Worm (Caenorhabditis elegans) whole organism, L4 larva: ENCODE results near the gene srz-97.

ENCODE experiments used
- R02D3.7 ChIP-seq: fragments of 150-350 bp; sonication (generic microtip); optimal IDR thresholded peaks from 3 replicates; lab custom pipeline; 2014; ENCODE audit warnings: missing biosample characterization, missing genetic modification characterization
- T26A8.4 ChIP-seq: fragments of 200-800 bp; sonication (Bioruptor generic); IDR thresholded peaks from 2 replicates; pipeline ENCODE4 v1.3.6; 2022; ENCODE audit warnings: missing genetic modification characterization, missing compliant biosample characterization
- Y105C5A.15 ChIP-seq: fragments of 200-800 bp; sonication (Bioruptor generic); IDR thresholded peaks from 2 replicates; pipeline ENCODE4 v1.3.6; 2022; ENCODE audit warnings: missing genetic modification characterization, missing compliant biosample characterization
- ZK337.2 ChIP-seq: fragments of 200-800 bp; sonication (Bioruptor generic); IDR thresholded peaks from 2 replicates; pipeline ENCODE4 v1.3.6; 2022; ENCODE audit warnings: missing genetic modification reagents, missing genetic modification characterization, missing compliant biosample characterization
- aha-1 ChIP-seq: fragments of 150-350 bp; peaks from one replicate; lab custom pipeline; 2014; ENCODE audit warnings: missing biosample characterization, missing genetic modification characterization
- aly-2 ChIP-seq: sonication (generic microtip); optimal IDR thresholded peaks from 2 replicates; lab custom pipeline; 2018; ENCODE audit warnings: missing biosample characterization, missing genetic modification characterization
- ama-1 ChIP-seq: fragments of 150-350 bp; optimal IDR thresholded peaks from 2 replicates; lab custom pipeline; 2014; ENCODE audit warnings: inconsistent platforms, mixed read lengths
- ceh-28 ChIP-seq: fragments of 150-350 bp; optimal IDR thresholded peaks from 2 replicates; lab custom pipeline; 2014; ENCODE audit warnings: missing biosample characterization, missing genetic modification reagents, missing genetic modification characterization
- ceh-32 ChIP-seq: sonication (generic microtip); optimal IDR thresholded peaks from 2 replicates; lab custom pipeline; 2016; ENCODE audit warnings: mild to moderate bottlenecking, missing genetic modification characterization, missing compliant biosample characterization; ENCODE audit not compliant: poor library complexity
- daf-16 ChIP-seq, 3 experiments: sonication (generic microtip); optimal IDR thresholded peaks; 2 replicates each; lab custom pipeline; 2016 to 2017; ENCODE audit warnings: missing genetic modification characterization in 3 of 3, missing genetic modification reagents in 3 of 3, mild to moderate bottlenecking in 2 of 3, missing compliant biosample characterization in 2 of 3, missing biosample characterization in 1 of 3, moderate library complexity in 1 of 3
- daf-8 ChIP-seq: fragments of 200-800 bp; sonication (Bioruptor generic); IDR thresholded peaks from 2 replicates; pipeline ENCODE4 v1.3.6; 2022; ENCODE audit warnings: missing genetic modification characterization, missing compliant biosample characterization
- egl-27 ChIP-seq: sonication (generic microtip); optimal IDR thresholded peaks from 3 replicates; lab custom pipeline; 2017; ENCODE audit warnings: missing biosample characterization, missing genetic modification reagents, missing genetic modification characterization
- egl-43 ChIP-seq: fragments of 200-800 bp; sonication (Bioruptor generic); IDR thresholded peaks from 2 replicates; pipeline ENCODE4 v1.3.6; 2022; ENCODE audit warnings: missing genetic modification reagents, missing genetic modification characterization, missing compliant biosample characterization
- gei-8 ChIP-seq: fragments of 200-800 bp; sonication (Bioruptor generic); optimal IDR thresholded peaks from 2 replicates; lab custom pipeline; 2018; ENCODE audit warnings: mild to moderate bottlenecking, missing genetic modification characterization, missing compliant biosample characterization
- hlh-11 ChIP-seq: fragments of 200-800 bp; sonication (Bioruptor generic); optimal IDR thresholded peaks from 2 replicates; lab custom pipeline; 2018; ENCODE audit warnings: mild to moderate bottlenecking, missing genetic modification characterization, missing compliant biosample characterization
- hlh-30 ChIP-seq: sonication (generic microtip); optimal IDR thresholded peaks from 2 replicates; lab custom pipeline; 2017; ENCODE audit warnings: antibody characterized with exemption, mild to moderate bottlenecking, missing genetic modification characterization, missing compliant biosample characterization; ENCODE audit not compliant: insufficient read depth
- hmg-1.1 ChIP-seq: fragments of 200-800 bp; sonication (Bioruptor generic); IDR thresholded peaks from 2 replicates; pipeline ENCODE4 v1.3.6; 2022; ENCODE audit warnings: missing genetic modification reagents, missing genetic modification characterization, missing compliant biosample characterization
- jun-1 ChIP-seq: fragments of 150-350 bp; optimal IDR thresholded peaks from 2 replicates; lab custom pipeline; 2014; ENCODE audit warnings: missing biosample characterization, missing genetic modification reagents, missing genetic modification characterization
- lin-13 ChIP-seq: fragments of 150-350 bp; optimal IDR thresholded peaks from 2 replicates; lab custom pipeline; 2014; ENCODE audit warnings: missing biosample characterization, missing genetic modification reagents, missing genetic modification characterization
- madf-5 ChIP-seq, 2 experiments: fragments of 200-800 bp; sonication (Bioruptor generic); IDR thresholded peaks; 2 replicates each; pipeline ENCODE4 v1.3.6; 2022; ENCODE audit warnings: missing compliant biosample characterization in 2 of 2, missing genetic modification characterization in 2 of 2
- mdt-29 ChIP-seq: fragments of 200-800 bp; sonication (Bioruptor generic); IDR thresholded peaks from 2 replicates; pipeline ENCODE4 v1.3.6; 2022; ENCODE audit warnings: missing genetic modification reagents, missing genetic modification characterization, missing compliant biosample characterization
- mep-1 ChIP-seq: fragments of 150-350 bp; sonication (generic microtip); optimal IDR thresholded peaks from 3 replicates; lab custom pipeline; 2014; ENCODE audit warnings: missing biosample characterization, missing genetic modification characterization
- mes-2 ChIP-seq: sonication (generic microtip); optimal IDR thresholded peaks from 2 replicates; lab custom pipeline; 2016; ENCODE audit warnings: missing genotype, mild to moderate bottlenecking, missing genetic modification characterization, missing compliant biosample characterization; ENCODE audit not compliant: poor library complexity, severe bottlenecking
- mxl-2 ChIP-seq: fragments of 200-800 bp; sonication (Bioruptor generic); conservative IDR thresholded peaks from 2 replicates; pipeline ENCODE4 v1.3.6; 2022; ENCODE audit warnings: missing genetic modification reagents, missing genetic modification characterization, missing compliant biosample characterization
- nhr-102 ChIP-seq: sonication (generic microtip); optimal IDR thresholded peaks from 2 replicates; lab custom pipeline; 2016; ENCODE audit warnings: mild to moderate bottlenecking, missing genetic modification characterization, moderate library complexity, missing compliant biosample characterization
- nhr-111 ChIP-seq: fragments of 200-800 bp; sonication (Bioruptor generic); optimal IDR thresholded peaks from 2 replicates; lab custom pipeline; 2018; ENCODE audit warnings: mild to moderate bottlenecking, missing genetic modification characterization, missing compliant biosample characterization
- nhr-237 ChIP-seq: sonication (generic microtip); optimal IDR thresholded peaks from 2 replicates; lab custom pipeline; 2017; ENCODE audit warnings: missing biosample characterization, missing genetic modification characterization
- nhr-28 ChIP-seq: fragments of 150-350 bp; optimal IDR thresholded peaks from 2 replicates; lab custom pipeline; 2014; ENCODE audit warnings: missing biosample characterization, missing genetic modification characterization
- nhr-42 ChIP-seq: fragments of 200-800 bp; sonication (Bioruptor generic); IDR thresholded peaks from 2 replicates; pipeline ENCODE4 v1.3.6; 2022; ENCODE audit warnings: missing genetic modification characterization, missing compliant biosample characterization
- nhr-6 ChIP-seq: fragments of 150-350 bp; optimal IDR thresholded peaks from 2 replicates; lab custom pipeline; 2014; ENCODE audit warnings: missing biosample characterization, missing genetic modification characterization
- pha-4 ChIP-seq, 2 experiments: fragments of 150-350 bp in 1 of 2; fragments of 200-800 bp in 1 of 2; sonication (Bioruptor generic) in 1 of 2; IDR thresholded peaks in 1 of 2; optimal IDR thresholded peaks in 1 of 2; 2 replicates each; pipeline versions ENCODE4 v1.3.6 to Lab custom; 2014 to 2022; ENCODE audit warnings: missing genetic modification characterization in 2 of 2, missing genetic modification reagents in 2 of 2, missing biosample characterization in 1 of 2, missing compliant biosample characterization in 1 of 2
- php-3 ChIP-seq: fragments of 200-800 bp; sonication (Bioruptor generic); IDR thresholded peaks from 2 replicates; pipeline ENCODE4 v1.3.6; 2022; ENCODE audit warnings: missing genetic modification reagents, missing genetic modification characterization, missing compliant biosample characterization
- rbr-2 ChIP-seq: sonication (generic microtip); optimal IDR thresholded peaks from 2 replicates; lab custom pipeline; 2016; ENCODE audit warnings: missing genotype, missing genetic modification characterization, missing compliant biosample characterization
- snpc-1.2 ChIP-seq: fragments of 200-800 bp; sonication (Bioruptor generic); IDR thresholded peaks from 2 replicates; pipeline ENCODE4 v1.3.6; 2022; ENCODE audit warnings: missing genetic modification reagents, missing genetic modification characterization, missing compliant biosample characterization
- unc-130 ChIP-seq: sonication (generic microtip); optimal IDR thresholded peaks from 2 replicates; lab custom pipeline; 2016; ENCODE audit warnings: missing genetic modification reagents, missing genetic modification characterization, missing compliant biosample characterization
- unc-39 ChIP-seq: sonication (generic microtip); optimal IDR thresholded peaks from 2 replicates; lab custom pipeline; 2017; ENCODE audit warnings: missing biosample characterization, missing genetic modification characterization
- vab-7 ChIP-seq: fragments of 200-800 bp; sonication (Bioruptor generic); IDR thresholded peaks from 2 replicates; pipeline ENCODE4 v1.3.6; 2022; ENCODE audit warnings: missing genetic modification reagents, missing genetic modification characterization, missing compliant biosample characterization
- zfp-3 ChIP-seq: fragments of 200-800 bp; sonication (Bioruptor generic); conservative IDR thresholded peaks from 2 replicates; pipeline ENCODE4 v1.3.6; 2022; ENCODE audit warnings: missing genetic modification reagents, missing genetic modification characterization, missing compliant biosample characterization
- zip-11 ChIP-seq: fragments of 200-800 bp; sonication (Bioruptor generic); IDR thresholded peaks from 2 replicates; pipeline ENCODE4 v1.3.6; 2022; ENCODE audit warnings: missing genetic modification characterization, missing compliant biosample characterization

Gene srz-97

ce11 chrV:14501136-14501535 is 33.1 kb upstream of the srz-97 start, which contains the start of gene R02D5.24:
Gene R02D5.24, plus strand, starts transcription at chrV:14501340.
- TF ChIP-seq egl-43 (GFP tag; lab: Robert Waterston, UW): no peak
- peak; percentile 63 for TF ChIP-seq nhr-6 (tag; lab: Kevin White, UChicago)
- TF ChIP-seq aha-1 (tag; lab: Kevin White, UChicago): peak; percentile 64

ce11 chrV:14500554-14500953 is 32.5 kb upstream of the srz-97 start:
- TF ChIP-seq snpc-1.2 (GFP tag; lab: Robert Waterston, UW): no peak
- TF ChIP-seq unc-39 (tag; lab: Kevin White, UChicago): no peak
- no peak for TF ChIP-seq hmg-1.1 (GFP tag; lab: Robert Waterston, UW)
- no peak for TF ChIP-seq mxl-2
- TF ChIP-seq ZK337.2 (GFP tag; lab: Robert Waterston, UW): no peak
- peak; percentile 20 for TF ChIP-seq nhr-28 (tag; lab: Kevin White, UChicago)
- TF ChIP-seq zfp-3 (GFP tag; lab: Robert Waterston, UW): no peak
- no peak for TF ChIP-seq zip-11 (GFP tag; lab: Robert Waterston, UW)
- no peak for TF ChIP-seq nhr-237 (tag; lab: Kevin White, UChicago)
- no peak for TF ChIP-seq madf-5 (GFP tag; IDR thresholded peaks at IDR 0.05; lab: Robert Waterston, UW)
- TF ChIP-seq php-3: no peak
- TF ChIP-seq jun-1 (tag; lab: Kevin White, UChicago): no peak
- TF ChIP-seq mep-1 (tag; lab: Kevin White, UChicago): peak; percentile 24
- TF ChIP-seq nhr-42 (GFP tag; lab: Robert Waterston, UW): no peak
- TF ChIP-seq nhr-6 (tag; lab: Kevin White, UChicago): peak; percentile 33
- TF ChIP-seq mes-2: peak; percentile 23

- no peak for TF ChIP-seq nhr-102 (tag; lab: Kevin White, UChicago)
- TF ChIP-seq gei-8 (GFP tag; lab: Kevin White, UChicago): no peak
- no peak for TF ChIP-seq daf-16 (GFP tag; optimal IDR thresholded peaks at IDR 0.05; lab: Kevin White, UChicago)
- peak; percentile 32 for TF ChIP-seq daf-16 (tag; optimal IDR thresholded peaks at IDR 0.05; lab: Kevin White, UChicago)
- no peak for TF ChIP-seq mdt-29 (GFP tag; lab: Robert Waterston, UW)
- peak; percentile 48 for TF ChIP-seq hlh-30 (tag; lab: Kevin White, UChicago)
- TF ChIP-seq unc-130 (GFP tag; lab: Kevin White, UChicago): no peak
- TF ChIP-seq hmg-1.1 (GFP tag; lab: Robert Waterston, UW): 0 out of 2 replicates have a peak, but pooled peaks have one; percentile 32
- peak; percentile 11 for TF ChIP-seq hlh-11 (tag; lab: Kevin White, UChicago)
- TF ChIP-seq nhr-111 (GFP tag; lab: Kevin White, UChicago): no peak
- TF ChIP-seq egl-27 (tag; lab: Kevin White, UChicago): no peak
- no peak for TF ChIP-seq ama-1 (lab: Kevin White, UChicago)
- TF ChIP-seq lin-13 (GFP tag; lab: Kevin White, UChicago): no peak
- TF ChIP-seq snpc-1.2 (GFP tag; lab: Robert Waterston, UW): no peak
- TF ChIP-seq daf-8: no peak
- TF ChIP-seq aly-2 (tag; lab: Kevin White, UChicago): no peak
- TF ChIP-seq pha-4 (GFP tag; IDR thresholded peaks at IDR 0.05; lab: Robert Waterston, UW): no peak
- no peak for TF ChIP-seq pha-4 (tag; optimal IDR thresholded peaks at IDR 0.05; lab: Kevin White, UChicago)
- no peak for TF ChIP-seq R02D3.7 (tag; lab: Kevin White, UChicago)
- no peak for TF ChIP-seq ceh-28
- TF ChIP-seq vab-7 (GFP tag; lab: Robert Waterston, UW): no peak
- peak; percentile 30; the same call in 1 of the 2 replicates for TF ChIP-seq egl-43 (GFP tag; lab: Robert Waterston, UW)
- TF ChIP-seq nhr-28 (tag; lab: Kevin White, UChicago): peak; percentile 38
- TF ChIP-seq ceh-32 (tag; lab: Kevin White, UChicago): no peak
- no peak for TF ChIP-seq Y105C5A.15 (GFP tag; lab: Robert Waterston, UW)
- TF ChIP-seq T26A8.4 (GFP tag; lab: Robert Waterston, UW): no peak
- no peak for TF ChIP-seq rbr-2 (tag; lab: Kevin White, UChicago)
- no peak for TF ChIP-seq nhr-42 (GFP tag; lab: Robert Waterston, UW)
Observed at ce11 chrV:14499074-14499864, 31.2 kb upstream of the srz-97 start.
